Worm (Caenorhabditis elegans): ENCODE data around the gene T28C6.7.

- TF ChIP-seq fkh-10 (GFP tag; optimal IDR thresholded peaks at IDR 0.05) (no peak), lin-15B (tag; optimal IDR thresholded peaks at IDR 0.05) (no peak), snpc-4 (tag; optimal IDR thresholded peaks at IDR 0.05) (no peak), nhr-11 (tag; optimal IDR thresholded peaks at IDR 0.05) (no peak), aly-2 (tag; optimal IDR thresholded peaks at IDR 0.05) (no peak), nhr-76 (tag; optimal IDR thresholded peaks at IDR 0.05) (no peak), R02D3.7 (tag; optimal IDR thresholded peaks at IDR 0.05) (no peak), unc-62 (GFP tag; optimal IDR thresholded peaks at IDR 0.05) (no peak), nhr-43 (tag; optimal IDR thresholded peaks at IDR 0.05; ENCODE audit: poor library complexity, severe bottlenecking) (no peak), tbx-2 (tag; optimal IDR thresholded peaks at IDR 0.05) (no peak), zag-1 (tag; optimal IDR thresholded peaks at IDR 0.05) (no peak), daf-12 (tag; optimal IDR thresholded peaks at IDR 0.05) (no peak), mdl-1 (tag; optimal IDR thresholded peaks at IDR 0.05) (no peak), ztf-11 (tag; optimal IDR thresholded peaks at IDR 0.05) (no peak)
Measured at ce11 chrIV:8865343-8865742, 37.7 kb downstream of the T28C6.7 start, which contains the start of gene C09G9.1.
